Worm (Caenorhabditis elegans) whole organism, L2 larva: ENCODE measurements around the gene T02C12.5.
A peak's percentile ranks its signal among the peaks of the same experiment; 100 is the strongest.

Experiments
- C34F6.9 ChIP-seq: fragments of 150-350 bp; optimal IDR thresholded peaks from 2 replicates; lab custom pipeline; 2014; ENCODE audit warnings: missing biosample characterization, missing genetic modification characterization
- F13H6.1 ChIP-seq: sonication (generic microtip); optimal IDR thresholded peaks from 2 replicates; lab custom pipeline; 2016; ENCODE audit warnings: missing genetic modification characterization, missing compliant biosample characterization
- R02D3.7 ChIP-seq: fragments of 150-350 bp; optimal IDR thresholded peaks from 2 replicates; lab custom pipeline; 2014; ENCODE audit warnings: missing biosample characterization, missing genetic modification characterization
- Y55F3AM.14 ChIP-seq: fragments of 200-800 bp; sonication (Bioruptor generic); optimal IDR thresholded peaks from 2 replicates; lab custom pipeline; 2018; ENCODE audit warnings: mild to moderate bottlenecking, missing genetic modification characterization, missing compliant biosample characterization
- ZK546.5 ChIP-seq: sonication (generic microtip); optimal IDR thresholded peaks from 2 replicates; lab custom pipeline; 2017; ENCODE audit warnings: missing biosample characterization, missing genetic modification characterization
- alr-1 ChIP-seq: fragments of 150-350 bp; optimal IDR thresholded peaks from 2 replicates; lab custom pipeline; 2014; ENCODE audit warnings: missing biosample characterization, missing genetic modification characterization
- aly-2 ChIP-seq: fragments of 150-350 bp; optimal IDR thresholded peaks from 2 replicates; lab custom pipeline; 2014; ENCODE audit warnings: missing biosample characterization, missing genetic modification characterization
- ama-1 ChIP-seq: fragments of 150-350 bp; optimal IDR thresholded peaks from 2 replicates; lab custom pipeline; 2018; ENCODE audit warnings: inconsistent platforms
- blmp-1 ChIP-seq: sonication (generic microtip); optimal IDR thresholded peaks from 2 replicates; lab custom pipeline; 2017; ENCODE audit warnings: missing genetic modification characterization, mild to moderate bottlenecking, missing compliant biosample characterization, antibody characterized with exemption, moderate library complexity; ENCODE audit not compliant: insufficient read depth
- ceh-16 ChIP-seq: fragments of 150-350 bp; optimal IDR thresholded peaks from 2 replicates; lab custom pipeline; 2014; ENCODE audit warnings: missing biosample characterization, missing genetic modification characterization
- ceh-82 ChIP-seq: fragments of 150-350 bp; optimal IDR thresholded peaks from 2 replicates; lab custom pipeline; 2014; ENCODE audit warnings: missing biosample characterization, missing genetic modification characterization
- crh-2 ChIP-seq: sonication (generic microtip); optimal IDR thresholded peaks from 2 replicates; lab custom pipeline; 2017; ENCODE audit warnings: missing biosample characterization, missing genetic modification characterization
- dmd-4 ChIP-seq: sonication (generic microtip); optimal IDR thresholded peaks from 2 replicates; lab custom pipeline; 2017; ENCODE audit warnings: missing biosample characterization, missing genetic modification characterization
- egl-27 ChIP-seq: sonication (generic microtip); optimal IDR thresholded peaks from 3 replicates; lab custom pipeline; 2017; ENCODE audit warnings: missing biosample characterization, missing genetic modification reagents, missing genetic modification characterization
- elt-1 ChIP-seq: fragments of 150-350 bp; optimal IDR thresholded peaks from 2 replicates; lab custom pipeline; 2014; ENCODE audit warnings: missing biosample characterization, missing genetic modification characterization
- elt-3 ChIP-seq: sonication (generic microtip); optimal IDR thresholded peaks from 2 replicates; lab custom pipeline; 2017; ENCODE audit warnings: missing biosample characterization, missing genetic modification characterization
- fos-1 ChIP-seq: fragments of 150-350 bp; optimal IDR thresholded peaks from 2 replicates; lab custom pipeline; 2014; ENCODE audit warnings: missing biosample characterization, missing genetic modification characterization
- gmeb-1 ChIP-seq: fragments of 150-350 bp; optimal IDR thresholded peaks from 2 replicates; lab custom pipeline; 2014; ENCODE audit warnings: missing biosample characterization, missing genetic modification characterization
- lin-11 ChIP-seq: fragments of 150-350 bp; sonication (generic microtip); optimal IDR thresholded peaks from 2 replicates; lab custom pipeline; 2014; ENCODE audit warnings: missing biosample characterization, missing genetic modification characterization, inconsistent platforms, mixed read lengths
- lin-13 ChIP-seq: fragments of 150-350 bp; optimal IDR thresholded peaks from 2 replicates; lab custom pipeline; 2014; ENCODE audit warnings: missing biosample characterization, missing genetic modification reagents, missing genetic modification characterization
- lin-39 ChIP-seq: fragments of 150-350 bp; optimal IDR thresholded peaks from 2 replicates; lab custom pipeline; 2014; ENCODE audit warnings: missing biosample characterization, missing genetic modification reagents, missing genetic modification characterization
- lsy-2 ChIP-seq, 2 experiments: fragments of 150-350 bp in 1 of 2; sonication (generic microtip) in 1 of 2; optimal IDR thresholded peaks; 2 replicates each; lab custom pipeline; 2014 to 2017; ENCODE audit warnings: missing biosample characterization in 2 of 2, missing genetic modification characterization in 2 of 2
- mab-5 ChIP-seq: fragments of 150-350 bp; optimal IDR thresholded peaks from 2 replicates; lab custom pipeline; 2014; ENCODE audit warnings: missing biosample characterization, missing genetic modification characterization
- mbf-1 ChIP-seq: sonication (generic microtip); optimal IDR thresholded peaks from 2 replicates; lab custom pipeline; 2017; ENCODE audit warnings: missing biosample characterization, missing genetic modification characterization
- mdl-1 ChIP-seq, 2 experiments: fragments of 150-350 bp in 1 of 2; sonication (generic microtip) in 1 of 2; optimal IDR thresholded peaks; 2 replicates each; lab custom pipeline; 2017; ENCODE audit warnings: missing biosample characterization in 2 of 2, missing genetic modification characterization in 2 of 2
- nhr-10 ChIP-seq: sonication (generic microtip); optimal IDR thresholded peaks from 2 replicates; lab custom pipeline; 2017; ENCODE audit warnings: missing biosample characterization, missing genetic modification characterization
- nhr-11 ChIP-seq: fragments of 150-350 bp; optimal IDR thresholded peaks from 2 replicates; lab custom pipeline; 2014; ENCODE audit warnings: missing biosample characterization, missing genetic modification characterization
- nhr-12 ChIP-seq: fragments of 150-350 bp; optimal IDR thresholded peaks from 2 replicates; lab custom pipeline; 2014; ENCODE audit warnings: missing biosample characterization, missing genetic modification characterization
- nhr-129 ChIP-seq: fragments of 150-350 bp; optimal IDR thresholded peaks from 2 replicates; lab custom pipeline; 2014; ENCODE audit warnings: missing biosample characterization, missing genetic modification characterization
- nhr-21 ChIP-seq: fragments of 150-350 bp; optimal IDR thresholded peaks from 2 replicates; lab custom pipeline; 2014; ENCODE audit warnings: missing biosample characterization, missing genetic modification characterization
- nhr-23 ChIP-seq: fragments of 150-350 bp; optimal IDR thresholded peaks from 2 replicates; lab custom pipeline; 2014; ENCODE audit warnings: missing biosample characterization, missing genetic modification reagents, missing genetic modification characterization
- nhr-237 ChIP-seq: fragments of 150-350 bp; optimal IDR thresholded peaks from 2 replicates; lab custom pipeline; 2014; ENCODE audit warnings: missing biosample characterization, missing genetic modification characterization
- nhr-25 ChIP-seq: fragments of 150-350 bp; sonication (generic microtip); optimal IDR thresholded peaks from 3 replicates; lab custom pipeline; 2014; ENCODE audit warnings: missing biosample characterization, missing genetic modification characterization
- nhr-6 ChIP-seq: fragments of 150-350 bp; optimal IDR thresholded peaks from 2 replicates; lab custom pipeline; 2014; ENCODE audit warnings: missing biosample characterization, missing genetic modification characterization
- nhr-77 ChIP-seq: fragments of 150-350 bp; optimal IDR thresholded peaks from 2 replicates; lab custom pipeline; 2014; ENCODE audit warnings: missing biosample characterization, missing genetic modification characterization
- peb-1 ChIP-seq: fragments of 150-350 bp; optimal IDR thresholded peaks from 2 replicates; lab custom pipeline; 2014; ENCODE audit warnings: missing biosample characterization, missing genetic modification characterization
- sem-4 ChIP-seq: fragments of 150-350 bp; optimal IDR thresholded peaks from 2 replicates; lab custom pipeline; 2014; ENCODE audit warnings: missing biosample characterization, missing genetic modification reagents, missing genetic modification characterization
- skn-1 ChIP-seq: sonication (generic microtip); optimal IDR thresholded peaks from 2 replicates; lab custom pipeline; 2017; ENCODE audit warnings: missing biosample characterization, missing genetic modification characterization
- sma-3 ChIP-seq: sonication (generic microtip); optimal IDR thresholded peaks from 2 replicates; lab custom pipeline; 2016; ENCODE audit warnings: missing genetic modification reagents, missing genetic modification characterization, missing compliant biosample characterization
- sma-9 ChIP-seq, 2 experiments: fragments of 150-350 bp in 1 of 2; sonication (generic microtip) in 1 of 2; optimal IDR thresholded peaks; 2 replicates each; lab custom pipeline; 2014 to 2016; ENCODE audit warnings: missing genetic modification characterization in 2 of 2, mild to moderate bottlenecking in 1 of 2, missing biosample characterization in 1 of 2, missing compliant biosample characterization in 1 of 2, missing genetic modification reagents in 1 of 2, moderate library complexity in 1 of 2
- snpc-4 ChIP-seq: fragments of 150-350 bp; optimal IDR thresholded peaks from 2 replicates; lab custom pipeline; 2014; ENCODE audit warnings: missing biosample characterization, missing genetic modification characterization
- unc-39 ChIP-seq: fragments of 150-350 bp; optimal IDR thresholded peaks from 2 replicates; lab custom pipeline; 2014; ENCODE audit warnings: missing biosample characterization, missing genetic modification characterization
- unc-55 ChIP-seq: fragments of 150-350 bp; sonication (generic microtip); optimal IDR thresholded peaks from 3 replicates; lab custom pipeline; 2014; ENCODE audit warnings: missing biosample characterization, missing genetic modification reagents, missing genetic modification characterization
- unc-62 ChIP-seq: fragments of 150-350 bp; optimal IDR thresholded peaks from 2 replicates; lab custom pipeline; 2014; ENCODE audit warnings: missing biosample characterization, missing genetic modification reagents, missing genetic modification characterization
- zag-1 ChIP-seq: fragments of 150-350 bp; optimal IDR thresholded peaks from 2 replicates; lab custom pipeline; 2014; ENCODE audit warnings: missing biosample characterization, missing genetic modification characterization
- ztf-1 ChIP-seq: fragments of 200-800 bp; sonication (Bioruptor generic); conservative IDR thresholded peaks from 2 replicates; pipeline ENCODE4 v1.3.6; 2022; ENCODE audit warnings: missing genetic modification characterization, missing compliant biosample characterization
- ztf-11 ChIP-seq: sonication (generic microtip); optimal IDR thresholded peaks from 2 replicates; lab custom pipeline; 2017; ENCODE audit warnings: missing biosample characterization, missing genetic modification characterization
- ztf-4 ChIP-seq: fragments of 150-350 bp; optimal IDR thresholded peaks from 2 replicates; lab custom pipeline; 2014; ENCODE audit warnings: missing biosample characterization, missing genetic modification characterization

T02C12.5 gene

DNA sequence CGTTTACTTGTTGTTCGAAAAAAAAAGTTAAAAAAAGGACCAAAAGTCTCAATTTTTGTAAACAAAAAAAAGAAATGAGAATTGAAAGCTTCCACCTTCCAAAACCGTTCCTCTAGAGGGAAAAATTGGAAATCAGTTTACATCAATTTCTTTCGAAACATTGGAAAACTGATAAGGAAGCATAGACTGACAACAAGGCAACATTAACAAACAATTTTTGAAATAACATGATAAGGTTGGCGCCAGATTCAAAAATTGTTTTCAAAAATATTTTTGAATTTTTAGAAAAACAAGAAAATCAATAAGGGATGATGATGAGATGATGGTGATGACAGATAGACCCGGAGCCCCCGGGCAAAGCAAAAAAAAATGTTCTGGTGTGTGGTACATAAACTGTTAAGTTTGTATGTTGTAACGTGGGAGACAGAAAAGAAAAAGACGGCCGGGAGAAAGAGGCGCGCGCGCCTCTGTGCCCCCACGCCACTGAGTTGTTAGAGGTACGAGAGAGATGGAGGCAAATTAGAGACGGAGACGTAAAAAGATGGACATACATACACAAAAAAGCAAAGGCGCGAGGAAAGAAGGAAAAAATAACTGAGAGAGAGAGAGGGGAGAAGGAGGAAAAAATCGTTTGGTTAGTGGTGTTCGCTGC, 47.9 kb downstream of the T02C12.5 start:
- no peak for TF ChIP-seq nhr-237 (tag; lab: Kevin White, UChicago)
- peak; percentile 25 to 45 for TF ChIP-seq mdl-1 (tag; optimal IDR thresholded peaks at IDR 0.05; lab: Kevin White, UChicago)
- TF ChIP-seq blmp-1 (tag; lab: Kevin White, UChicago) = no peak
- no peak for TF ChIP-seq Y55F3AM.14 (GFP tag; lab: Kevin White, UChicago)
- TF ChIP-seq aly-2 (tag; lab: Kevin White, UChicago) = no peak
- no peak for TF ChIP-seq ztf-1 (GFP tag; lab: Robert Waterston, UW)
- TF ChIP-seq ama-1 (lab: Kevin White, UChicago) = no peak
- peak; percentile 14 for TF ChIP-seq fos-1 (tag; lab: Kevin White, UChicago)
- no peak for TF ChIP-seq lin-39 (tag; lab: Kevin White, UChicago)
- TF ChIP-seq zag-1 (tag; lab: Kevin White, UChicago) = no peak
- no peak for TF ChIP-seq R02D3.7
- TF ChIP-seq ztf-4 (tag; lab: Kevin White, UChicago) = peak; percentile 27
- TF ChIP-seq alr-1 (tag; lab: Kevin White, UChicago) = no peak
- no peak for TF ChIP-seq nhr-12 (tag; lab: Kevin White, UChicago)
- TF ChIP-seq lin-13 (GFP tag; lab: Kevin White, UChicago) = peak; percentile 38
- TF ChIP-seq egl-27 (tag; lab: Kevin White, UChicago) = no peak
- no peak for TF ChIP-seq nhr-77
- TF ChIP-seq ZK546.5 = no peak
- TF ChIP-seq nhr-25 = peak; percentile 62
- TF ChIP-seq sma-9 (GFP tag; optimal IDR thresholded peaks at IDR 0.05; lab: Kevin White, UChicago) = peak; percentile 54
- no peak for TF ChIP-seq sma-9 (tag; optimal IDR thresholded peaks at IDR 0.05; lab: Kevin White, UChicago)
- TF ChIP-seq unc-55 (GFP tag; lab: Kevin White, UChicago) = peak; percentile 69
- peak; percentile 71 for TF ChIP-seq crh-2 (tag; lab: Kevin White, UChicago)
- no peak for TF ChIP-seq mbf-1
- TF ChIP-seq sma-3 = peak; percentile 41
- TF ChIP-seq lin-11 (tag; lab: Kevin White, UChicago) = no peak
- TF ChIP-seq elt-3 (tag; lab: Kevin White, UChicago) = no peak
- TF ChIP-seq nhr-21 (tag; lab: Kevin White, UChicago) = no peak
- TF ChIP-seq dmd-4 (tag; lab: Kevin White, UChicago) = no peak
- no peak for TF ChIP-seq elt-1 (tag; lab: Kevin White, UChicago)
- no peak for TF ChIP-seq unc-62
- no peak for TF ChIP-seq skn-1
- no peak for TF ChIP-seq ceh-82 (tag; lab: Kevin White, UChicago)
- TF ChIP-seq lsy-2 (tag; optimal IDR thresholded peaks at IDR 0.05; lab: Kevin White, UChicago) = peak; percentile 33 to 48
- no peak for TF ChIP-seq unc-39
- TF ChIP-seq nhr-11 (tag; lab: Kevin White, UChicago) = no peak
- TF ChIP-seq nhr-6 (tag; lab: Kevin White, UChicago) = no peak
- no peak for TF ChIP-seq ztf-11
- TF ChIP-seq peb-1 (tag; lab: Kevin White, UChicago) = no peak
- TF ChIP-seq nhr-23 (tag; lab: Kevin White, UChicago) = no peak
- peak; percentile 55 for TF ChIP-seq nhr-129 (tag; lab: Kevin White, UChicago)
- peak; percentile 89 for TF ChIP-seq F13H6.1 (tag; lab: Kevin White, UChicago)
- TF ChIP-seq ceh-16 (tag; lab: Kevin White, UChicago) = no peak
- TF ChIP-seq nhr-10 (tag; lab: Kevin White, UChicago) = no peak
- TF ChIP-seq C34F6.9 (tag; lab: Kevin White, UChicago) = peak; percentile 64
- peak; percentile 65 for TF ChIP-seq sem-4 (tag; lab: Kevin White, UChicago)
- peak; percentile 17 for TF ChIP-seq gmeb-1 (tag; lab: Kevin White, UChicago)
- no peak for TF ChIP-seq snpc-4 (tag; lab: Kevin White, UChicago)
- no peak for TF ChIP-seq mab-5
- TF ChIP-seq, all 48 proteins: peak for 15
